Fruit fly (Drosophila melanogaster): Measurements from ENCODE around the gene CG43050.
A peak's percentile ranks its signal among the peaks of the same experiment; 100 is the strongest.

Gene CG43050

dm6 chr2L:13145035-13145683, 26.1 kb downstream of the CG43050 start (continued):
- TF ChIP-seq Bteb2 (GFP tag; optimal IDR thresholded peaks at IDR 0.05) = peak; percentile 86
- peak; percentile 55; the same call in 1 of the 2 replicates for TF ChIP-seq Oaz (GFP tag; IDR thresholded peaks at IDR 0.05)
- TF ChIP-seq zen (tag; optimal IDR thresholded peaks at IDR 0.05) = no peak
- TF ChIP-seq Nf-YB (GFP tag; optimal IDR thresholded peaks at IDR 0.05) = peak; percentile 35
- peak; percentile 73 for TF ChIP-seq Oli (tag; optimal IDR thresholded peaks at IDR 0.05)
- peak; percentile 77 for TF ChIP-seq eyg (GFP tag; optimal IDR thresholded peaks at IDR 0.05)
- TF ChIP-seq ATbp (GFP tag; optimal IDR thresholded peaks at IDR 0.05) = peak; percentile 10
- no peak for TF ChIP-seq gfzf (GFP tag; optimal IDR thresholded peaks at IDR 0.05)
- TF ChIP-seq ab (GFP tag; optimal IDR thresholded peaks at IDR 0.05) = no peak
- peak; percentile 71 for TF ChIP-seq scrt (GFP tag; optimal IDR thresholded peaks at IDR 0.05)
- TF ChIP-seq Dbx (GFP tag; IDR thresholded peaks at IDR 0.05) = peak; percentile 86
- peak; percentile 74 for TF ChIP-seq CG31441 (GFP tag; IDR thresholded peaks at IDR 0.05)
- TF ChIP-seq zen2 (GFP tag; IDR thresholded peaks at IDR 0.05; ENCODE audit: partially characterized antibody) = no peak
- TF ChIP-seq CG18764 (GFP tag; optimal IDR thresholded peaks at IDR 0.05) = peak; percentile 64
- no peak for TF ChIP-seq Dll (GFP tag; IDR thresholded peaks at IDR 0.05; ENCODE audit: partially characterized antibody)
- no peak for TF ChIP-seq zf30C (GFP tag; optimal IDR thresholded peaks at IDR 0.05)
- peak; percentile 68 for TF ChIP-seq CG15514 (GFP tag; optimal IDR thresholded peaks at IDR 0.05)
- TF ChIP-seq CG17186 (GFP tag; optimal IDR thresholded peaks at IDR 0.05) = no peak
- no peak for TF ChIP-seq amos (GFP tag; IDR thresholded peaks at IDR 0.05; ENCODE audit: partially characterized antibody)
- 0 out of 3 replicates have a peak, but pooled peaks have one; percentile 37 for TF ChIP-seq CG2889 (GFP tag; IDR thresholded peaks at IDR 0.05)
- peak; percentile 75 for TF ChIP-seq BtbVII (GFP tag; optimal IDR thresholded peaks at IDR 0.05)

dm6 chr2L:13146254-13146653, 27.2 kb downstream of the CG43050 start:
- TF ChIP-seq dmrt99B (tag; optimal IDR thresholded peaks at IDR 0.05) (no peak), CG32767 (GFP tag; IDR thresholded peaks at IDR 0.05) (no peak), nom (GFP tag; optimal IDR thresholded peaks at IDR 0.05) (peak; percentile 14), CG17361 (GFP tag; IDR thresholded peaks at IDR 0.05) (0 out of 3 replicates have a peak, but pooled peaks have one; percentile 14), sob (GFP tag; IDR thresholded peaks at IDR 0.05) (no peak), croc (GFP tag; conservative IDR thresholded peaks at IDR 0.05) (no peak), unpg (GFP tag; optimal IDR thresholded peaks at IDR 0.05) (no peak), stc (GFP tag; IDR thresholded peaks at IDR 0.05) (no peak), CG16863 (GFP tag; optimal IDR thresholded peaks at IDR 0.05) (no peak), CG3726 (GFP tag; IDR thresholded peaks at IDR 0.05) (0 out of 3 replicates have a peak, but pooled peaks have one; percentile 32), zf30C (GFP tag; optimal IDR thresholded peaks at IDR 0.05) (no peak), Med (GFP tag) (peak; percentile 9), hbn (GFP tag; IDR thresholded peaks at IDR 0.05; ENCODE audit: partially characterized antibody) (no peak), NFAT (GFP tag; IDR thresholded peaks at IDR 0.05) (no peak), CG11504 (tag; optimal IDR thresholded peaks at IDR 0.05) (peak; percentile 12)

- no peak for TF ChIP-seq Max (GFP tag; optimal IDR thresholded peaks at IDR 0.05)
- peak; percentile 91 for TF ChIP-seq CG5180 (GFP tag; optimal IDR thresholded peaks at IDR 0.05)
- peak; percentile 31; the same call in 1 of the 2 replicates for TF ChIP-seq HLH3B (GFP tag; IDR thresholded peaks at IDR 0.05)
- 0 out of 2 replicates have a peak, but pooled peaks have one; percentile 23 for TF ChIP-seq CG17328 (GFP tag; IDR thresholded peaks at IDR 0.05)
- TF ChIP-seq CG31224 (GFP tag; IDR thresholded peaks at IDR 0.05) = no peak
- no peak for TF ChIP-seq Aef1 (GFP tag; IDR thresholded peaks at IDR 0.05)
- TF ChIP-seq Med (GFP tag) = peak; percentile 41
Measured at dm6 chr2L:13154313-13154712, 35.2 kb downstream of the CG43050 start.

Measured in whole organism, embryonic.